Worm (Caenorhabditis elegans) whole organism, mixed stage, embryonic: Measurements from ENCODE around the gene fbxa-19.
"Not testable (repeated sequence)": the region's sequence is repeated elsewhere in the genome, so short reads cannot be mapped to it uniquely, and the experiment has no call there.

Experiments used
- M03D4.4 ChIP-seq: sonication (generic microtip); optimal IDR thresholded peaks from 2 replicates; lab custom pipeline; 2017; ENCODE audit warnings: mild to moderate bottlenecking, missing genetic modification characterization, missing compliant biosample characterization
- bed-3 ChIP-seq: fragments of 200-800 bp; sonication (Bioruptor generic); optimal IDR thresholded peaks from 3 replicates; lab custom pipeline; 2018; ENCODE audit warnings: mild to moderate bottlenecking, missing genetic modification characterization, moderate library complexity, missing compliant biosample characterization
- blmp-1 ChIP-seq: fragments of 150-350 bp; optimal IDR thresholded peaks from 2 replicates; lab custom pipeline; 2014; ENCODE audit warnings: missing biosample characterization, missing genetic modification characterization
- ceh-43 ChIP-seq: fragments of 200-800 bp; sonication (Bioruptor generic); optimal IDR thresholded peaks from 2 replicates; lab custom pipeline; 2018; ENCODE audit warnings: mild to moderate bottlenecking, missing genetic modification characterization, moderate library complexity, missing compliant biosample characterization
- ceh-83 ChIP-seq: fragments of 200-800 bp; sonication (Bioruptor generic); optimal IDR thresholded peaks from 2 replicates; lab custom pipeline; 2018; ENCODE audit warnings: mild to moderate bottlenecking, missing genetic modification characterization, missing compliant biosample characterization
- ces-1 ChIP-seq: fragments of 150-350 bp; optimal IDR thresholded peaks from 2 replicates; lab custom pipeline; 2014; ENCODE audit warnings: missing biosample characterization, missing genetic modification reagents, missing genetic modification characterization
- drap-1 ChIP-seq: fragments of 200-800 bp; sonication (Bioruptor generic); optimal IDR thresholded peaks from 3 replicates; lab custom pipeline; 2018; ENCODE audit warnings: mild to moderate bottlenecking, missing genetic modification characterization, missing compliant biosample characterization
- elt-1 ChIP-seq: sonication (generic microtip); optimal IDR thresholded peaks from 2 replicates; lab custom pipeline; 2017; ENCODE audit warnings: missing genetic modification characterization, mild to moderate bottlenecking, missing compliant biosample characterization, antibody characterized with exemption, moderate library complexity, borderline replicate concordance; ENCODE audit not compliant: insufficient read depth
- elt-3 ChIP-seq: fragments of 150-350 bp; optimal IDR thresholded peaks from 2 replicates; lab custom pipeline; 2014; ENCODE audit warnings: missing biosample characterization, missing genetic modification characterization
- flh-1 ChIP-seq: fragments of 200-800 bp; sonication (Bioruptor generic); optimal IDR thresholded peaks from 2 replicates; lab custom pipeline; 2018; ENCODE audit warnings: mild to moderate bottlenecking, missing genetic modification characterization, moderate library complexity, missing compliant biosample characterization
- ham-2 ChIP-seq: fragments of 200-800 bp; sonication (Bioruptor generic); optimal IDR thresholded peaks from 2 replicates; lab custom pipeline; 2018; ENCODE audit warnings: mild to moderate bottlenecking, missing genetic modification characterization, missing compliant biosample characterization
- lin-13 ChIP-seq: fragments of 150-350 bp; optimal IDR thresholded peaks from 2 replicates; lab custom pipeline; 2014; ENCODE audit warnings: missing biosample characterization, missing genetic modification characterization
- lin-32 ChIP-seq: fragments of 200-800 bp; sonication (Bioruptor generic); optimal IDR thresholded peaks from 2 replicates; lab custom pipeline; 2018; ENCODE audit warnings: mild to moderate bottlenecking, missing genetic modification characterization, missing compliant biosample characterization
- lsy-2 ChIP-seq: fragments of 150-350 bp; optimal IDR thresholded peaks from 2 replicates; lab custom pipeline; 2014; ENCODE audit warnings: missing biosample characterization, missing genetic modification characterization
- mab-5 ChIP-seq: fragments of 150-350 bp; optimal IDR thresholded peaks from 2 replicates; lab custom pipeline; 2014; ENCODE audit warnings: missing biosample characterization, missing genetic modification characterization
- mls-2 ChIP-seq: sonication (generic microtip); optimal IDR thresholded peaks from 2 replicates; lab custom pipeline; 2016; ENCODE audit warnings: mild to moderate bottlenecking, missing genetic modification characterization, moderate library complexity, missing compliant biosample characterization
- nhr-12 ChIP-seq: fragments of 150-350 bp; optimal IDR thresholded peaks from 2 replicates; lab custom pipeline; 2014; ENCODE audit warnings: missing biosample characterization, missing genetic modification characterization
- nhr-2 ChIP-seq: fragments of 150-350 bp; optimal IDR thresholded peaks from 2 replicates; lab custom pipeline; 2014; ENCODE audit warnings: missing biosample characterization, missing genetic modification characterization
- nhr-237 ChIP-seq: fragments of 150-350 bp; optimal IDR thresholded peaks from 2 replicates; lab custom pipeline; 2014; ENCODE audit warnings: missing biosample characterization, missing genetic modification characterization
- nhr-28 ChIP-seq: fragments of 150-350 bp; optimal IDR thresholded peaks from 2 replicates; lab custom pipeline; 2014; ENCODE audit warnings: missing biosample characterization, missing genetic modification characterization
- nhr-76 ChIP-seq: sonication (generic microtip); optimal IDR thresholded peaks from 2 replicates; lab custom pipeline; 2017; ENCODE audit warnings: missing biosample characterization, missing genetic modification characterization
- pha-4 ChIP-seq: fragments of 150-350 bp; optimal IDR thresholded peaks from 2 replicates; lab custom pipeline; 2018; ENCODE audit warnings: missing biosample characterization, missing genetic modification reagents, missing genetic modification characterization
- sem-2 ChIP-seq: fragments of 200-800 bp; sonication (Bioruptor generic); optimal IDR thresholded peaks from 2 replicates; lab custom pipeline; 2018; ENCODE audit warnings: mild to moderate bottlenecking, missing genetic modification characterization, missing compliant biosample characterization
- snpc-4 ChIP-seq: fragments of 150-350 bp; optimal IDR thresholded peaks from 2 replicates; lab custom pipeline; 2014; ENCODE audit warnings: missing biosample characterization, missing genetic modification characterization
- sptf-1 ChIP-seq: sonication (generic microtip); optimal IDR thresholded peaks from 2 replicates; lab custom pipeline; 2017; ENCODE audit warnings: mild to moderate bottlenecking, missing genetic modification characterization, moderate library complexity, missing compliant biosample characterization
- tbx-8 ChIP-seq: fragments of 200-800 bp; sonication (Bioruptor generic); optimal IDR thresholded peaks from 2 replicates; lab custom pipeline; 2018; ENCODE audit warnings: mild to moderate bottlenecking, missing genetic modification characterization, moderate library complexity, missing compliant biosample characterization
- unc-39 ChIP-seq: fragments of 150-350 bp; optimal IDR thresholded peaks from 2 replicates; lab custom pipeline; 2014; ENCODE audit warnings: missing biosample characterization, missing genetic modification characterization
- unc-62 ChIP-seq: fragments of 150-350 bp; optimal IDR thresholded peaks from 2 replicates; lab custom pipeline; 2014; ENCODE audit warnings: missing biosample characterization, missing genetic modification reagents, missing genetic modification characterization
- ztf-11 ChIP-seq: fragments of 150-350 bp; optimal IDR thresholded peaks from 2 replicates; lab custom pipeline; 2014; ENCODE audit warnings: missing biosample characterization, missing genetic modification characterization

The fbxa-19 gene

ce11 chrIII:1349313-1349712, 34.1 kb downstream of the fbxa-19 start, which contains the start of gene fbxa-25:
fbxa-25 (minus strand) TSS chrIII:1349450.
- TF ChIP-seq nhr-237 (no peak), nhr-12 (tag; lab: Kevin White, UChicago) (no peak), nhr-28 (tag; lab: Kevin White, UChicago) (no peak), blmp-1 (no peak), ceh-43 (no peak), lsy-2 (tag; lab: Kevin White, UChicago) (no peak), unc-62 (no peak), sem-2 (GFP tag; lab: Kevin White, UChicago) (no peak), elt-1 (no peak), snpc-4 (tag; lab: Kevin White, UChicago) (no peak), ztf-11 (no peak), ceh-83 (GFP tag; lab: Kevin White, UChicago) (no peak)
- TF ChIP-seq, all 35 proteins: peak for 0

DNA sequence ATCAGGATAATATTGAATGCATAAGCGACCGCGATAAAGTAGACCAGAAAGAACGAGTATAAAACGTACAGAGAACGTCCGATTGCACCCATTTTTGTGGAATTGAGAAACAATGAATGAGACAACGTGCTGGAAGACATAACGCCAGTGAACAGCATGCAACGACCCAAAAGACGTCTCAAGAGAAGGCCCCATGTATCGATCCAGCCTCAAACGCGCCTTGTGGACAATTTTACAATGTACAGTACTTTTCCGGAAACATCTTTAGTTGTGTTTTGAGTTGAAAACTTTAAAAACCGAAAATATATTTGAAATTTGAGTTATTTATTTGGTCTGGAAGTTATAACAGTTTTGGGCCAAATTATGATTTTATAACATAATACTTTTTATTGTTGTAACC, 35.5 kb downstream of the fbxa-19 start, which contains the start of gene Y82E9BL.3:
TSS of gene Y82E9BL.3 (minus strand) at position 101 of the 400 bp plus-strand sequence.
- no peak for TF ChIP-seq ceh-43
- no peak for TF ChIP-seq nhr-12 (tag; lab: Kevin White, UChicago)
- no peak for TF ChIP-seq lin-32 (GFP tag; lab: Kevin White, UChicago)
- no peak for TF ChIP-seq ceh-83 (GFP tag; lab: Kevin White, UChicago)
- TF ChIP-seq ham-2 (GFP tag; lab: Kevin White, UChicago), result no peak
- no peak for TF ChIP-seq mab-5
- TF ChIP-seq bed-3 (GFP tag; lab: Kevin White, UChicago), result no peak
- TF ChIP-seq blmp-1, result no peak
- TF ChIP-seq unc-62, result no peak
- TF ChIP-seq sptf-1 (tag; lab: Kevin White, UChicago), result no peak
- TF ChIP-seq nhr-76 (tag; lab: Kevin White, UChicago), result no peak
- TF ChIP-seq nhr-28 (tag; lab: Kevin White, UChicago), result no peak
- no peak for TF ChIP-seq nhr-2 (tag; lab: Kevin White, UChicago)

- TF ChIP-seq unc-39 (tag; lab: Kevin White, UChicago) (no peak), flh-1 (no peak), M03D4.4 (tag; lab: Kevin White, UChicago) (no peak), snpc-4 (tag; lab: Kevin White, UChicago) (no peak), elt-1 (no peak), drap-1 (no peak), ztf-11 (no peak), mls-2 (tag; lab: Kevin White, UChicago) (no peak), lin-13 (tag; lab: Kevin White, UChicago) (no peak), pha-4 (tag; lab: Kevin White, UChicago) (no peak), elt-3 (tag; lab: Kevin White, UChicago) (no peak)
- TF ChIP-seq, all 35 proteins: peak for 0
Observed at ce11 chrIII:1354523-1354922, 39.3 kb downstream of the fbxa-19 start.

- TF ChIP-seq nhr-28 (tag; lab: Kevin White, UChicago), result no peak
- TF ChIP-seq tbx-8 (GFP tag; lab: Kevin White, UChicago), result no peak
- no peak for TF ChIP-seq blmp-1
- TF ChIP-seq, all 35 proteins: peak for 0
Observed at ce11 chrIII:1355320-1355719, 40.1 kb downstream of the fbxa-19 start, which contains the start of gene Y82E9BL.1. Y82E9BL.1 (minus strand) TSS chrIII:1355420.

- TF ChIP-seq ces-1 (GFP tag; lab: Kevin White, UChicago); mls-2 (tag; lab: Kevin White, UChicago); pha-4 (tag; lab: Kevin White, UChicago): not testable (repeated sequence)
Observed at ce11 chrIII:1357973-1358372, 42.8 kb downstream of the fbxa-19 start, which contains the start of gene Y82E9BR.8. Y82E9BR.8 (minus strand) TSS chrIII:1358073.

- no peak for TF ChIP-seq nhr-28 (tag; lab: Kevin White, UChicago)
- TF ChIP-seq lin-32 (GFP tag; lab: Kevin White, UChicago), result no peak
- TF ChIP-seq unc-39 (tag; lab: Kevin White, UChicago), result no peak
- no peak for TF ChIP-seq pha-4 (tag; lab: Kevin White, UChicago)
- no peak for TF ChIP-seq ces-1 (GFP tag; lab: Kevin White, UChicago)
- TF ChIP-seq nhr-12 (tag; lab: Kevin White, UChicago), result no peak
- no peak for TF ChIP-seq tbx-8 (GFP tag; lab: Kevin White, UChicago)
Observed at ce11 chrIII:1359669-1360068, 44.5 kb downstream of the fbxa-19 start, which contains the start of gene Y82E9BR.9. Y82E9BR.9 (minus strand) TSS chrIII:1359769.
